Worm (Caenorhabditis elegans) whole organism, late embryonic: ENCODE results near the gene F14D2.19.

Source experiments
- F13H6.1 ChIP-seq: sonication (generic microtip); optimal IDR thresholded peaks from 2 replicates; lab custom pipeline; 2016; ENCODE audit warnings: missing genetic modification characterization, missing compliant biosample characterization
- ceh-14 ChIP-seq: sonication (generic microtip); optimal IDR thresholded peaks from 2 replicates; lab custom pipeline; 2016; ENCODE audit warnings: missing genotype, missing genetic modification characterization, missing compliant biosample characterization
- ceh-18 ChIP-seq: sonication (generic microtip); optimal IDR thresholded peaks from 2 replicates; lab custom pipeline; 2016; ENCODE audit warnings: missing genetic modification characterization, missing compliant biosample characterization
- elt-4 ChIP-seq: sonication (generic microtip); optimal IDR thresholded peaks from 2 replicates; lab custom pipeline; 2016; ENCODE audit warnings: missing genetic modification characterization, missing compliant biosample characterization
- pax-1 ChIP-seq: fragments of 150-350 bp; optimal IDR thresholded peaks from 2 replicates; lab custom pipeline; 2014; ENCODE audit warnings: missing biosample characterization, missing genetic modification characterization
- pqm-1 ChIP-seq: sonication (generic microtip); optimal IDR thresholded peaks from 2 replicates; lab custom pipeline; 2016; ENCODE audit warnings: missing genetic modification characterization, missing compliant biosample characterization

ce11 chrII:3322257-3322656 lies 14.7 kb downstream of the F14D2.19 start, which contains the start of gene Y46D2A.1:
- TF ChIP-seq pqm-1 (no peak), ceh-14 (tag; lab: Kevin White, UChicago) (no peak), F13H6.1 (tag; lab: Kevin White, UChicago) (no peak), elt-4 (tag; lab: Kevin White, UChicago) (no peak), pax-1 (tag; lab: Kevin White, UChicago) (no peak), ceh-18 (no peak)
